Fruit fly (Drosophila melanogaster) S2 (cell line): ENCODE measurements around the gene CG31189.

Experiments used
- CG8478 ChIP-seq: fragments of >200 bp; optimal IDR thresholded peaks from 2 replicates; lab custom pipeline; 2018
- CTCF ChIP-seq, 2 experiments: fragments of >200 bp; optimal IDR thresholded peaks; 2 replicates each; lab custom pipeline; 2018

dm6 chr3R:21090230-21091021 is 44.8 kb upstream of the CG31189 start:
- TF ChIP-seq CTCF (optimal IDR thresholded peaks at IDR 0.05; lab: Kevin White, UChicago), result no peak
- no peak for TF ChIP-seq CG8478 (lab: Kevin White, UChicago)
